Worm (Caenorhabditis elegans): Measurements from ENCODE around the gene ZK930.7.

ZK930.7 gene

DNA sequence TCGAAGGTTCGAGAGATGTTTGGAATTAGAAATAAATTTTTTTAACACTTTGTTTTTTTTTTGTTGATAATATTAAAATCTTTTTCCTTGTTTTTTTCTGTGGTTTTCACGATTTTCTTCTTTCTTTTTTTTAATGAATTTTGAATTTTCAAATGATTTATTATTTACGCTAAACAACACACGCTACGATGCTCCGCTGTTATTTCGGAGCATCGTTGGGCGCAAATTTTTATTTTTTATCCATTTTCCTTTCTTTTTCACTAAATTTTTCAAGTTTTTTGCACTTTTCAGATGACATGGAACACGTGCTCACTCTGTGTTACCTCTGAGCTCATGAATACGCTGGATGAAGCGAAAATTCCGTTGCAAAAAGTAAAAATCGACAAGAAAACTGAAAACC is 47.7 kb downstream of the ZK930.7 start, which contains the start of the genes W03C9.1 and W03C9.2:
W03C9.1 (minus strand) TSS at position 46 of the 400 bp plus-strand sequence.
W03C9.2 (plus strand) TSS at position 286 of the 400 bp plus-strand sequence.
- no peak for TF ChIP-seq unc-62 (GFP tag; optimal IDR thresholded peaks at IDR 0.05)
- TF ChIP-seq elt-1 (tag; optimal IDR thresholded peaks at IDR 0.05): no peak
- no peak for TF ChIP-seq R02D3.7 (tag; optimal IDR thresholded peaks at IDR 0.05)
- no peak for TF ChIP-seq egl-27 (tag; optimal IDR thresholded peaks at IDR 0.05)
- TF ChIP-seq lin-11 (tag; optimal IDR thresholded peaks at IDR 0.05): no peak
- no peak for TF ChIP-seq nhr-25 (tag; optimal IDR thresholded peaks at IDR 0.05)
- TF ChIP-seq nhr-237 (tag; optimal IDR thresholded peaks at IDR 0.05): no peak

DNA sequence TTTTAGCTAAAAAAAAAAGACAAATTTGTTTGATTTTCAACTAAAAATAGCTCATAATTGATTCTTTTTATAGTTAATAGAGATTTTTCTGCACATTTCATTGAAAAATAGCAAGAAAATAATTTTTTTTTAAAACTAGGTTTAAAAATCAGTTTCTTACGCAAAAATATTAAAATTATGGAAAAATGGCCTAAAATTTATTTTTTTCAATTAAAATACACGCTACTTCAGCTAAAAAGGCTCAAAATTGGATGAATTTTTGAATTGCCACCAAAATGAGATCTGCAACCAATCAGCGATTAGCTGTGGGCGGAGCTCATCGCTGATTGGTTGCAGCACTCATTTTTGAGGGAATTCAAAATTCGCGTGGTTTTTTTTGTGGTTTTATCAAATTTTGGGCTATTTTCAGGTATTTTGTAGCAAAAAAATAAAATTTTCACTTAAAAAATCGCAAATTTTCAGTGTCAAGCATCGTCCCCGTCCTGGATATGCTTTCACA is 48.8 kb downstream of the ZK930.7 start:
- TF ChIP-seq F13H6.1 (tag; optimal IDR thresholded peaks at IDR 0.05) (no peak), lin-11 (tag; optimal IDR thresholded peaks at IDR 0.05) (no peak), ztf-1 (GFP tag; conservative IDR thresholded peaks at IDR 0.05) (no peak), mbf-1 (tag; optimal IDR thresholded peaks at IDR 0.05) (no peak), unc-62 (GFP tag; optimal IDR thresholded peaks at IDR 0.05) (no peak), peb-1 (tag; optimal IDR thresholded peaks at IDR 0.05) (no peak), dmd-4 (tag; optimal IDR thresholded peaks at IDR 0.05) (no peak), nhr-237 (tag; optimal IDR thresholded peaks at IDR 0.05) (no peak), Y55F3AM.14 (GFP tag; optimal IDR thresholded peaks at IDR 0.05) (no peak), gmeb-1 (tag; optimal IDR thresholded peaks at IDR 0.05) (no peak), elt-3 (tag; optimal IDR thresholded peaks at IDR 0.05) (no peak), sma-9 (GFP tag; optimal IDR thresholded peaks at IDR 0.05) (no peak), sma-9 (tag; optimal IDR thresholded peaks at IDR 0.05) (no peak), nhr-11 (tag; optimal IDR thresholded peaks at IDR 0.05) (no peak)

ce11 chrII:11964847-11965246 is 50.4 kb downstream of the ZK930.7 start:
- no peak for TF ChIP-seq ztf-1 (GFP tag; conservative IDR thresholded peaks at IDR 0.05)
- peak; percentile 3 for TF ChIP-seq nhr-129 (tag; optimal IDR thresholded peaks at IDR 0.05)
- TF ChIP-seq ama-1 (optimal IDR thresholded peaks at IDR 0.05): peak; percentile 51
